Fruit fly (Drosophila melanogaster) whole organism, embryonic: ENCODE results near the gene Pgm1.

Experiments used
- ATbp ChIP-seq: fragments of 200-800 bp; sonication (Bioruptor generic); optimal IDR thresholded peaks from 2 replicates; lab custom pipeline; 2017; ENCODE audit warnings: missing biosample characterization, mild to moderate bottlenecking, missing genetic modification characterization, missing genetic modification reagents
- BEAF-32 ChIP-seq: fragments of 200-800 bp; sonication (Bioruptor generic); optimal IDR thresholded peaks from 3 replicates; lab custom pipeline; 2017; ENCODE audit warnings: missing biosample characterization, missing genetic modification characterization, mild to moderate bottlenecking, moderate library complexity, missing genetic modification reagents
- Bgb ChIP-seq: fragments of 200-800 bp; sonication (Bioruptor generic); IDR thresholded peaks from 2 replicates; pipeline ENCODE4 v1.3.6; 2022; ENCODE audit warnings: missing biosample characterization, missing genetic modification characterization; ENCODE audit not compliant: partially characterized antibody
- CG10267 ChIP-seq: fragments of 200-800 bp; sonication (Bioruptor generic); optimal IDR thresholded peaks from 2 replicates; lab custom pipeline; 2018; ENCODE audit warnings: missing biosample characterization, mild to moderate bottlenecking, missing genetic modification characterization, moderate library complexity
- CG10274 ChIP-seq: fragments of 200-800 bp; sonication (Bioruptor generic); optimal IDR thresholded peaks from 3 replicates; lab custom pipeline; 2017; ENCODE audit warnings: missing biosample characterization, mild to moderate bottlenecking, missing genetic modification characterization
- CG13287 ChIP-seq: fragments of 200-800 bp; sonication (Bioruptor generic); IDR thresholded peaks from 2 replicates; pipeline ENCODE4 v1.3.6; 2022; ENCODE audit warnings: missing biosample characterization, missing genetic modification characterization; ENCODE audit not compliant: partially characterized antibody
- CG14710 ChIP-seq: fragments of 200-800 bp; sonication (Bioruptor generic); optimal IDR thresholded peaks from 3 replicates; lab custom pipeline; 2019; ENCODE audit warnings: missing biosample characterization, mild to moderate bottlenecking, missing genetic modification characterization, moderate library complexity
- CG14860 ChIP-seq: fragments of 200-800 bp; sonication (Bioruptor generic); IDR thresholded peaks from 3 replicates; pipeline ENCODE4 v1.3.6; 2022; ENCODE audit warnings: missing biosample characterization, missing genetic modification characterization; ENCODE audit not compliant: partially characterized antibody
- CG15514 ChIP-seq: fragments of 200-800 bp; sonication (Bioruptor generic); optimal IDR thresholded peaks from 3 replicates; lab custom pipeline; 2017; ENCODE audit warnings: missing biosample characterization, missing genetic modification characterization, mild to moderate bottlenecking, moderate library complexity, missing genetic modification reagents
- CG1603 ChIP-seq: fragments of 200-800 bp; sonication (Bioruptor generic); optimal IDR thresholded peaks from 2 replicates; lab custom pipeline; 2019; ENCODE audit warnings: missing biosample characterization, mild to moderate bottlenecking, missing genetic modification characterization, moderate library complexity
- CG2116 ChIP-seq: fragments of 200-800 bp; sonication (Bioruptor generic); optimal IDR thresholded peaks from 3 replicates; lab custom pipeline; 2018; ENCODE audit warnings: missing biosample characterization, mild to moderate bottlenecking, missing genetic modification characterization
- CG31224 ChIP-seq: fragments of 200-800 bp; sonication (Bioruptor generic); IDR thresholded peaks from 2 replicates; pipeline ENCODE4 v1.3.6; 2022; ENCODE audit warnings: missing biosample characterization, missing genetic modification characterization
- CG32767 ChIP-seq: fragments of 200-800 bp; sonication (Bioruptor generic); IDR thresholded peaks from 2 replicates; pipeline ENCODE4 v1.3.6; 2022; ENCODE audit warnings: missing biosample characterization, missing genetic modification characterization
- CG34224 ChIP-seq: fragments of 200-800 bp; sonication (Bioruptor generic); IDR thresholded peaks from 3 replicates; pipeline ENCODE4 v1.3.6; 2022; ENCODE audit warnings: missing biosample characterization, missing genetic modification characterization; ENCODE audit not compliant: partially characterized antibody
- CG6791 ChIP-seq: fragments of 200-800 bp; sonication (Bioruptor generic); IDR thresholded peaks from 3 replicates; pipeline ENCODE4 v1.3.6; 2022; ENCODE audit warnings: missing biosample characterization, missing genetic modification characterization; ENCODE audit not compliant: partially characterized antibody
- Dref ChIP-seq: fragments of 200-800 bp; sonication (Bioruptor generic); IDR thresholded peaks from 2 replicates; pipeline ENCODE4 v1.3.6; 2022; ENCODE audit warnings: missing biosample characterization, missing genetic modification characterization
- Ets65A ChIP-seq: fragments of 200-800 bp; sonication (Bioruptor generic); peaks from one replicate; lab custom pipeline; 2016; ENCODE audit warnings: missing biosample characterization, missing genetic modification characterization
- Ets97D ChIP-seq: fragments of 200-800 bp; sonication (Bioruptor generic); optimal IDR thresholded peaks from 3 replicates; lab custom pipeline; 2016; ENCODE audit warnings: missing biosample characterization, missing genetic modification characterization
- HLH4C ChIP-seq: fragments of 200-800 bp; sonication (Bioruptor generic); IDR thresholded peaks from 3 replicates; pipeline ENCODE4 v1.3.6; 2022; ENCODE audit warnings: missing biosample characterization, missing genetic modification characterization; ENCODE audit not compliant: partially characterized antibody
- HmgZ ChIP-seq: fragments of 200-800 bp; sonication (Bioruptor generic); optimal IDR thresholded peaks from 2 replicates; lab custom pipeline; 2018; ENCODE audit warnings: missing biosample characterization, mild to moderate bottlenecking, missing genetic modification characterization
- Lhr ChIP-seq: fragments of 200-800 bp; sonication (Bioruptor generic); optimal IDR thresholded peaks from 3 replicates; lab custom pipeline; 2017; ENCODE audit warnings: mild to moderate bottlenecking, missing biosample characterization, missing genetic modification reagents, missing genetic modification characterization
- Med ChIP-seq: fragments of 200-800 bp; sonication (Bioruptor generic); peaks from one replicate; lab custom pipeline; 2016; ENCODE audit warnings: missing biosample characterization, missing genetic modification characterization, mild to moderate bottlenecking, inconsistent platforms, moderate library complexity
- Meics ChIP-seq: fragments of 200-800 bp; sonication (Bioruptor generic); optimal IDR thresholded peaks from 2 replicates; lab custom pipeline; 2017; ENCODE audit warnings: missing biosample characterization, mild to moderate bottlenecking, missing genetic modification characterization
- Myb ChIP-seq: fragments of 200-800 bp; sonication (Bioruptor generic); optimal IDR thresholded peaks from 2 replicates; lab custom pipeline; 2016; ENCODE audit warnings: missing biosample characterization, missing genetic modification characterization
- NC2β ChIP-seq: fragments of 200-800 bp; sonication (Bioruptor generic); optimal IDR thresholded peaks from 2 replicates; lab custom pipeline; 2016; ENCODE audit warnings: missing biosample characterization, missing genetic modification characterization
- Scr ChIP-seq: fragments of 200-800 bp; sonication (Bioruptor generic); IDR thresholded peaks from 2 replicates; pipeline ENCODE4 v1.3.6; 2022; ENCODE audit warnings: missing biosample characterization, missing genetic modification characterization; ENCODE audit not compliant: partially characterized antibody
- Six4 ChIP-seq: fragments of 200-800 bp; sonication (Bioruptor generic); optimal IDR thresholded peaks from 2 replicates; lab custom pipeline; 2016; ENCODE audit warnings: missing biosample characterization, missing genetic modification characterization
- Sry-δ ChIP-seq: fragments of 200-800 bp; sonication (Bioruptor generic); optimal IDR thresholded peaks from 2 replicates; lab custom pipeline; 2016; ENCODE audit warnings: missing biosample characterization, missing genetic modification characterization
- amos ChIP-seq: fragments of 200-800 bp; sonication (Bioruptor generic); IDR thresholded peaks from 2 replicates; pipeline ENCODE4 v1.3.6; 2022; ENCODE audit warnings: missing biosample characterization, missing genetic modification characterization; ENCODE audit not compliant: partially characterized antibody
- ato ChIP-seq: fragments of 200-800 bp; sonication (Bioruptor generic); IDR thresholded peaks from 2 replicates; pipeline ENCODE4 v1.3.6; 2022; ENCODE audit warnings: missing biosample characterization, missing genetic modification characterization; ENCODE audit not compliant: partially characterized antibody
- bbx ChIP-seq: fragments of 200-800 bp; sonication (Bioruptor generic); IDR thresholded peaks from 2 replicates; pipeline ENCODE4 v1.3.6; 2022; ENCODE audit warnings: missing biosample characterization, missing genetic modification characterization; ENCODE audit not compliant: partially characterized antibody
- fru ChIP-seq: fragments of >200 bp; optimal IDR thresholded peaks from 2 replicates; lab custom pipeline; 2017
- gfzf ChIP-seq: fragments of 200-800 bp; sonication (Bioruptor generic); optimal IDR thresholded peaks from 2 replicates; lab custom pipeline; 2016; ENCODE audit warnings: missing biosample characterization, mild to moderate bottlenecking, missing genetic modification characterization, moderate library complexity
- grn ChIP-seq: fragments of 200-800 bp; sonication (Bioruptor generic); optimal IDR thresholded peaks from 3 replicates; lab custom pipeline; 2017; ENCODE audit warnings: missing biosample characterization, missing genetic modification characterization
- knrl ChIP-seq: fragments of 200-800 bp; sonication (Bioruptor generic); IDR thresholded peaks from 3 replicates; pipeline ENCODE4 v1.3.6; 2022; ENCODE audit warnings: missing biosample characterization, missing genetic modification characterization; ENCODE audit not compliant: partially characterized antibody
- lbe ChIP-seq: fragments of 200-800 bp; sonication (Bioruptor generic); optimal IDR thresholded peaks from 2 replicates; lab custom pipeline; 2016; ENCODE audit warnings: missing biosample characterization, mild to moderate bottlenecking, missing genetic modification characterization
- odd ChIP-seq: fragments of 200-800 bp; sonication (Bioruptor generic); optimal IDR thresholded peaks from 2 replicates; lab custom pipeline; 2017; ENCODE audit warnings: missing biosample characterization, mild to moderate bottlenecking, missing genetic modification characterization
- org-1 ChIP-seq: fragments of 200-800 bp; sonication (Bioruptor generic); optimal IDR thresholded peaks from 2 replicates; lab custom pipeline; 2017; ENCODE audit warnings: missing biosample characterization, missing genetic modification characterization
- phol ChIP-seq: fragments of 200-800 bp; sonication (Bioruptor generic); optimal IDR thresholded peaks from 3 replicates; lab custom pipeline; 2018; ENCODE audit warnings: missing biosample characterization, mild to moderate bottlenecking, missing genetic modification characterization, moderate library complexity
- pzg ChIP-seq: fragments of 200-800 bp; sonication (Bioruptor generic); optimal IDR thresholded peaks from 3 replicates; lab custom pipeline; 2018; ENCODE audit warnings: missing biosample characterization, mild to moderate bottlenecking, missing genetic modification characterization, moderate library complexity
- repo ChIP-seq: fragments of 200-800 bp; sonication (Bioruptor generic); optimal IDR thresholded peaks from 2 replicates; lab custom pipeline; 2016; ENCODE audit warnings: missing biosample characterization, missing genetic modification characterization
- sd ChIP-seq: fragments of 200-800 bp; sonication (Bioruptor generic); optimal IDR thresholded peaks from 3 replicates; lab custom pipeline; 2018; ENCODE audit warnings: missing biosample characterization, mild to moderate bottlenecking, missing genetic modification characterization, moderate library complexity
- stwl ChIP-seq: fragments of 200-800 bp; sonication (Bioruptor generic); optimal IDR thresholded peaks from 3 replicates; lab custom pipeline; 2018; ENCODE audit warnings: missing biosample characterization, mild to moderate bottlenecking, missing genetic modification characterization, moderate library complexity
- trem ChIP-seq: fragments of 200-800 bp; optimal IDR thresholded peaks from 3 replicates; lab custom pipeline; 2019; ENCODE audit warnings: missing biosample characterization, mild to moderate bottlenecking, missing genetic modification characterization, moderate library complexity
- unc-4 ChIP-seq: fragments of 200-800 bp; sonication (Bioruptor generic); IDR thresholded peaks from 2 replicates; pipeline ENCODE4 v1.3.6; 2022; ENCODE audit warnings: missing biosample characterization, missing genetic modification characterization; ENCODE audit not compliant: partially characterized antibody

Gene Pgm1

DNA sequence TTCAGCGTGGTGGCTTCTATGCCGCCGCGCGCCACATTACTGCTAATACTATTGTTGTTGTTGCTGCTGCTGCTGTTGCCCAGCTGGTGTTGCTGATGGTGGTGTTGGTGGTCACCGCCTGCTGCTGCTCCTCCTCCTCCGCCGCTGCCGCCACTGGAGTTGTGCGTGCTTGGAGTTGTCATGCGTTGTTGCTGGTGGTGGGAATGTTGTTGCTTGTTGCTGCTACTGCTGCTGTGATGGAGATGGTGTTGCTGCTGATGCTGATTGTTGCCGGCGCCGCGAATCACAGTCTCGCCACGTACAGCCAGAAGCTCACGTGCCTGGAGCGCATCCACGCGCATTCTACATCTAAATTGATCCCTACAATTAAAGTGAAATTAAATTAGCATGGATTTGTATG is 13.2 kb upstream of the Pgm1 start:
- TF ChIP-seq unc-4 (GFP tag; lab: Robert Waterston, UW) (no peak), Ets65A (GFP tag; lab: Kevin White, UChicago) (peak; percentile 37), CG6791 (GFP tag; lab: Robert Waterston, UW) (0 out of 3 replicates have a peak, but pooled peaks have one; percentile 13), Med (GFP tag; lab: Kevin White, UChicago) (peak; percentile 25)

DNA sequence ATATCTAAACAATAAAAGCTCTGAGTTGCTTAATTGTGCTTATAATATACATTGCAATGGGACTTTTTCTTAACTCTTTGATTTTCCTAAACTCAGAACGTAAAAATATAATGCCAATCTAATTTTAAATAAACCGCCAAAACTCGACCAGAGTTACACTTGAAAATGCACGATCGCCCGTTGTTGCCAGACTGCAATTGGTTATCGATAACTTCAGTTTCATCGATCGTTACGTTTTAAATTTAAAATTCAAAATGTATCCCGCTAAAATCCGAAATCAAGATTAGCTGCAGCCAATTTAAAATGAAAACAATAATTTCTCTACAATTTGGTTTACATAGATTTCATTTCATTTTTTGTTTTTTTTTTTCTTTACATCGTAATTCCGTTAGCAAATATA is 10.8 kb upstream of the Pgm1 start:
- TF ChIP-seq amos (GFP tag; lab: Robert Waterston, UW) (peak; percentile 48; the same call in 1 of the 2 replicates), HLH4C (GFP tag; lab: Robert Waterston, UW) (peak; percentile 44; the same call in 1 of the 3 replicates), sd (tag; lab: Kevin White, UChicago) (peak; percentile 41), bbx (peak; percentile 35; the same call in 1 of the 2 replicates), ato (GFP tag; lab: Robert Waterston, UW) (0 out of 2 replicates have a peak, but pooled peaks have one; percentile 28), Bgb (GFP tag; lab: Robert Waterston, UW) (peak; percentile 49), Lhr (GFP tag; lab: Kevin White, UChicago) (peak; percentile 33), Dref (GFP tag; lab: Robert Waterston, UW) (peak; percentile 93), NC2β (no peak), CG6791 (GFP tag; lab: Robert Waterston, UW) (peak; percentile 46; the same call in 1 of the 3 replicates), CG10274 (GFP tag; lab: Kevin White, UChicago) (no peak), HmgZ (tag; lab: Kevin White, UChicago) (peak; percentile 42), CG34224 (GFP tag; lab: Robert Waterston, UW) (peak; percentile 55; the same call in 2 of the 3 replicates), CG15514 (peak; percentile 51), CG14710 (peak; percentile 57), Myb (GFP tag; lab: Kevin White, UChicago) (peak; percentile 98), Scr (GFP tag; lab: Robert Waterston, UW) (peak; percentile 16; the same call in 1 of the 2 replicates), repo (no peak), unc-4 (GFP tag; lab: Robert Waterston, UW) (peak; percentile 37; the same call in 1 of the 2 replicates), lbe (GFP tag; lab: Kevin White, UChicago) (peak; percentile 48), fru (lab: Kevin White, UChicago) (no peak), stwl (tag; lab: Kevin White, UChicago) (peak; percentile 58), Six4 (GFP tag; lab: Kevin White, UChicago) (no peak), CG14860 (GFP tag; lab: Robert Waterston, UW) (0 out of 3 replicates have a peak, but pooled peaks have one; percentile 36), Sry-δ (GFP tag; lab: Kevin White, UChicago) (peak; percentile 65), Ets97D (GFP tag; lab: Kevin White, UChicago) (peak; percentile 71), odd (no peak), CG13287 (GFP tag; lab: Robert Waterston, UW) (peak; percentile 48), CG2116 (GFP tag; lab: Kevin White, UChicago) (peak; percentile 98), phol (peak; percentile 32), gfzf (GFP tag; lab: Kevin White, UChicago) (peak; percentile 28), knrl (peak; percentile 36; the same call in 1 of the 3 replicates), ATbp (no peak), grn (GFP tag; lab: Kevin White, UChicago) (peak; percentile 37), CG32767 (GFP tag; lab: Robert Waterston, UW) (no peak), Meics (no peak), BEAF-32 (peak; percentile 51), CG31224 (no peak), pzg (peak; percentile 78), CG1603 (tag; lab: Kevin White, UChicago) (peak; percentile 76), CG10267 (tag; lab: Kevin White, UChicago) (peak; percentile 31), org-1 (GFP tag; lab: Kevin White, UChicago) (no peak), trem (peak; percentile 69)
